Fruit fly (Drosophila melanogaster) whole organism, embryonic: ENCODE data around the gene CG33331.

Source experiments
- Atf-2 ChIP-seq: fragments of 200-800 bp; sonication (Bioruptor generic); optimal IDR thresholded peaks from 2 replicates; lab custom pipeline; 2016; ENCODE audit warnings: missing biosample characterization, missing genetic modification characterization
- CG1024 ChIP-seq: fragments of 200-800 bp; sonication (Bioruptor generic); IDR thresholded peaks from 2 replicates; pipeline ENCODE4 v1.3.6; 2022; ENCODE audit warnings: missing biosample characterization, missing genetic modification characterization
- CG10431 ChIP-seq: fragments of 200-800 bp; sonication (Bioruptor generic); optimal IDR thresholded peaks from 3 replicates; lab custom pipeline; 2018; ENCODE audit warnings: missing biosample characterization, mild to moderate bottlenecking, missing genetic modification characterization
- CG10654 ChIP-seq: fragments of 200-800 bp; sonication (Bioruptor generic); optimal IDR thresholded peaks from 2 replicates; lab custom pipeline; 2016; ENCODE audit warnings: missing biosample characterization, missing genetic modification characterization
- CG11093 ChIP-seq: fragments of 200-800 bp; sonication (Bioruptor generic); IDR thresholded peaks from 3 replicates; pipeline ENCODE4 v1.3.6; 2022; ENCODE audit warnings: missing biosample characterization, missing genetic modification characterization
- CG11398 ChIP-seq: fragments of 200-800 bp; sonication (Bioruptor generic); optimal IDR thresholded peaks from 2 replicates; lab custom pipeline; 2016; ENCODE audit warnings: missing biosample characterization, missing genetic modification characterization
- CG11456 ChIP-seq: fragments of 200-800 bp; sonication (Bioruptor generic); IDR thresholded peaks from 3 replicates; pipeline ENCODE4 v1.3.6; 2022; ENCODE audit warnings: missing biosample characterization, missing genetic modification characterization
- CG11560 ChIP-seq: fragments of 200-800 bp; sonication (Bioruptor generic); IDR thresholded peaks from 3 replicates; pipeline ENCODE4 v1.3.6; 2022; ENCODE audit warnings: missing biosample characterization, missing genetic modification characterization
- CG11695 ChIP-seq: fragments of 200-800 bp; sonication (Bioruptor generic); IDR thresholded peaks from 3 replicates; pipeline ENCODE4 v1.3.6; 2022; ENCODE audit warnings: missing biosample characterization, missing genetic modification characterization
- CG15479 ChIP-seq: fragments of 200-800 bp; sonication (Bioruptor generic); optimal IDR thresholded peaks from 3 replicates; lab custom pipeline; 2019; ENCODE audit warnings: missing biosample characterization, mild to moderate bottlenecking, missing genetic modification characterization, moderate library complexity
- CG15514 ChIP-seq: fragments of 200-800 bp; sonication (Bioruptor generic); optimal IDR thresholded peaks from 3 replicates; lab custom pipeline; 2017; ENCODE audit warnings: missing biosample characterization, missing genetic modification characterization, mild to moderate bottlenecking, moderate library complexity, missing genetic modification reagents
- CG17568 ChIP-seq: fragments of 200-800 bp; sonication (Bioruptor generic); optimal IDR thresholded peaks from 2 replicates; lab custom pipeline; 2018; ENCODE audit warnings: missing biosample characterization, mild to moderate bottlenecking, missing genetic modification characterization, moderate library complexity
- CG18011 ChIP-seq: fragments of 200-800 bp; sonication (Bioruptor generic); optimal IDR thresholded peaks from 2 replicates; lab custom pipeline; 2017; ENCODE audit warnings: missing biosample characterization, missing genetic modification characterization, mild to moderate bottlenecking, moderate library complexity, missing genotype
- CG34422 ChIP-seq: fragments of 200-800 bp; sonication (Bioruptor generic); IDR thresholded peaks from 3 replicates; pipeline ENCODE4 v1.3.6; 2022; ENCODE audit warnings: missing biosample characterization, missing genetic modification characterization
- CG3995 ChIP-seq: fragments of 200-800 bp; sonication (Bioruptor generic); optimal IDR thresholded peaks from 3 replicates; lab custom pipeline; 2016; ENCODE audit warnings: missing biosample characterization, missing genetic modification characterization
- CG4282 ChIP-seq: fragments of 200-800 bp; sonication (Bioruptor generic); optimal IDR thresholded peaks from 2 replicates; lab custom pipeline; 2016; ENCODE audit warnings: missing biosample characterization, missing genetic modification characterization
- CG4854 ChIP-seq: fragments of 200-800 bp; sonication (Bioruptor generic); optimal IDR thresholded peaks from 2 replicates; lab custom pipeline; 2016; ENCODE audit warnings: missing biosample characterization, missing genetic modification characterization, inconsistent platforms
- CG6254 ChIP-seq: fragments of 200-800 bp; sonication (Bioruptor generic); optimal IDR thresholded peaks from 3 replicates; lab custom pipeline; 2017; ENCODE audit warnings: mild to moderate bottlenecking, missing biosample characterization, missing genetic modification reagents, missing genetic modification characterization
- CG8359 ChIP-seq: fragments of 200-800 bp; sonication (Bioruptor generic); optimal IDR thresholded peaks from 2 replicates; lab custom pipeline; 2017; ENCODE audit warnings: missing biosample characterization, mild to moderate bottlenecking, missing genetic modification characterization, borderline replicate concordance
- CG8388 ChIP-seq: fragments of 200-800 bp; sonication (Bioruptor generic); optimal IDR thresholded peaks from 2 replicates; lab custom pipeline; 2019; ENCODE audit warnings: missing biosample characterization, mild to moderate bottlenecking, missing genetic modification characterization, moderate library complexity
- CG9437 ChIP-seq: fragments of 200-800 bp; sonication (Bioruptor generic); optimal IDR thresholded peaks from 2 replicates; lab custom pipeline; 2018; ENCODE audit warnings: missing biosample characterization, mild to moderate bottlenecking, missing genetic modification characterization
- D19A ChIP-seq: fragments of 200-800 bp; optimal IDR thresholded peaks from 3 replicates; lab custom pipeline; 2019; ENCODE audit warnings: missing biosample characterization, mild to moderate bottlenecking, missing genetic modification characterization, moderate library complexity
- Dll ChIP-seq: fragments of 200-800 bp; sonication (Bioruptor generic); IDR thresholded peaks from 4 replicates; pipeline ENCODE4 v1.3.6; 2022; ENCODE audit warnings: missing biosample characterization, missing genetic modification characterization; ENCODE audit not compliant: partially characterized antibody
- Ets97D ChIP-seq: fragments of 200-800 bp; sonication (Bioruptor generic); optimal IDR thresholded peaks from 3 replicates; lab custom pipeline; 2016; ENCODE audit warnings: missing biosample characterization, missing genetic modification characterization
- Fer2 ChIP-seq: fragments of 200-800 bp; sonication (Bioruptor generic); optimal IDR thresholded peaks from 2 replicates; lab custom pipeline; 2018; ENCODE audit warnings: missing biosample characterization, mild to moderate bottlenecking, missing genetic modification characterization, moderate library complexity
- Hmr ChIP-seq: fragments of 200-800 bp; sonication (Bioruptor generic); optimal IDR thresholded peaks from 3 replicates; lab custom pipeline; 2017; ENCODE audit warnings: mild to moderate bottlenecking, missing biosample characterization, missing genetic modification reagents, missing genetic modification characterization
- Lim3 ChIP-seq: fragments of 200-800 bp; sonication (Bioruptor generic); IDR thresholded peaks from 2 replicates; pipeline ENCODE4 v1.3.6; 2022; ENCODE audit warnings: missing biosample characterization, missing genetic modification characterization
- Ravus ChIP-seq: fragments of 200-800 bp; sonication (Bioruptor generic); IDR thresholded peaks from 2 replicates; pipeline ENCODE4 v1.3.6; 2022; ENCODE audit warnings: missing biosample characterization, missing genetic modification characterization
- Stat92E ChIP-seq, 3 experiments: fragments of >200 bp in 2 of 3; fragments of 200-800 bp in 1 of 3; sonication (Bioruptor generic) in 1 of 3; optimal IDR thresholded peaks; 2 replicates each; lab custom pipeline; 2017 to 2019; ENCODE audit warnings: missing biosample characterization in 3 of 3, missing genetic modification characterization in 3 of 3, mild to moderate bottlenecking in 1 of 3, moderate library complexity in 1 of 3
- az2 ChIP-seq: fragments of 200-800 bp; sonication (Bioruptor generic); optimal IDR thresholded peaks from 3 replicates; lab custom pipeline; 2016; ENCODE audit warnings: missing biosample characterization, missing genetic modification characterization
- cad ChIP-seq: fragments of >200 bp; optimal IDR thresholded peaks from 2 replicates; lab custom pipeline; 2017; ENCODE audit warnings: missing biosample characterization, missing genetic modification characterization
- croc ChIP-seq: fragments of 200-800 bp; sonication (Bioruptor generic); conservative IDR thresholded peaks from 3 replicates; pipeline ENCODE4 v1.3.6; 2022; ENCODE audit warnings: missing biosample characterization, missing genetic modification characterization
- dm ChIP-seq: fragments of 200-800 bp; sonication (Bioruptor generic); optimal IDR thresholded peaks from 3 replicates; lab custom pipeline; 2016; ENCODE audit warnings: missing biosample characterization, missing genetic modification characterization
- dmrt99B ChIP-seq: fragments of 200-800 bp; sonication (Bioruptor generic); optimal IDR thresholded peaks from 2 replicates; lab custom pipeline; 2018; ENCODE audit warnings: missing biosample characterization, mild to moderate bottlenecking, missing genetic modification characterization, moderate library complexity
- eyg ChIP-seq: fragments of 200-800 bp; sonication (Bioruptor generic); optimal IDR thresholded peaks from 3 replicates; lab custom pipeline; 2016; ENCODE audit warnings: missing biosample characterization, missing genetic modification characterization
- grn ChIP-seq: fragments of 200-800 bp; sonication (Bioruptor generic); optimal IDR thresholded peaks from 3 replicates; lab custom pipeline; 2017; ENCODE audit warnings: missing biosample characterization, missing genetic modification characterization
- lov ChIP-seq, 2 experiments: fragments of 200-800 bp in 1 of 2; fragments of >200 bp in 1 of 2; sonication (Bioruptor generic) in 1 of 2; IDR thresholded peaks in 1 of 2; optimal IDR thresholded peaks in 1 of 2; 2 replicates in 1 of 2; 3 replicates in 1 of 2; pipeline versions ENCODE4 v1.3.6 to Lab custom; 2017 to 2022; ENCODE audit warnings: missing biosample characterization in 1 of 2, missing genetic modification characterization in 1 of 2
- onecut ChIP-seq: fragments of 200-800 bp; sonication (Bioruptor generic); IDR thresholded peaks from 2 replicates; pipeline ENCODE4 v1.3.6; 2022; ENCODE audit warnings: missing biosample characterization, missing genetic modification characterization
- pho ChIP-seq: fragments of 200-800 bp; sonication (Bioruptor generic); optimal IDR thresholded peaks from 2 replicates; lab custom pipeline; 2016; ENCODE audit warnings: missing biosample characterization, missing genetic modification characterization
- pnt ChIP-seq: fragments of 200-800 bp; sonication (Bioruptor generic); optimal IDR thresholded peaks from 3 replicates; lab custom pipeline; 2016; ENCODE audit warnings: missing biosample characterization, missing genetic modification characterization
- prd ChIP-seq, 3 experiments: fragments of >200 bp in 2 of 3; fragments of 200-800 bp in 1 of 3; sonication (Bioruptor generic) in 1 of 3; optimal IDR thresholded peaks in 2 of 3; IDR thresholded peaks in 1 of 3; 2 replicates in 2 of 3; 3 replicates in 1 of 3; pipeline versions ENCODE4 v1.3.6 to Lab custom; 2017 to 2022; ENCODE audit warnings: missing biosample characterization in 1 of 3, missing genetic modification characterization in 1 of 3
- psq ChIP-seq: fragments of 200-800 bp; sonication (Bioruptor generic); optimal IDR thresholded peaks from 2 replicates; lab custom pipeline; 2017; ENCODE audit warnings: missing biosample characterization, missing genetic modification characterization
- sug ChIP-seq: fragments of 200-800 bp; optimal IDR thresholded peaks from 2 replicates; lab custom pipeline; 2019; ENCODE audit warnings: missing biosample characterization, mild to moderate bottlenecking, missing genetic modification characterization, moderate library complexity
- tll ChIP-seq, 2 experiments: fragments of 200-800 bp in 1 of 2; fragments of >200 bp in 1 of 2; sonication (Bioruptor generic) in 1 of 2; optimal IDR thresholded peaks; 2 replicates each; lab custom pipeline; 2017 to 2019; ENCODE audit warnings: missing biosample characterization in 2 of 2, missing genetic modification characterization in 2 of 2, mild to moderate bottlenecking in 1 of 2, moderate library complexity in 1 of 2
- tup ChIP-seq: fragments of 200-800 bp; sonication (Bioruptor generic); optimal IDR thresholded peaks from 2 replicates; lab custom pipeline; 2016; ENCODE audit warnings: missing biosample characterization, mild to moderate bottlenecking, missing genetic modification characterization, moderate library complexity
- vnd ChIP-seq: fragments of 200-800 bp; sonication (Bioruptor generic); IDR thresholded peaks from 3 replicates; pipeline ENCODE4 v1.3.6; 2022; ENCODE audit warnings: missing biosample characterization, missing genetic modification characterization; ENCODE audit not compliant: partially characterized antibody
- zen ChIP-seq: fragments of 200-800 bp; sonication (Bioruptor generic); optimal IDR thresholded peaks from 3 replicates; lab custom pipeline; 2018; ENCODE audit warnings: missing biosample characterization, mild to moderate bottlenecking, missing genetic modification characterization, moderate library complexity
- zfh1 ChIP-seq: fragments of 200-800 bp; sonication (Bioruptor generic); IDR thresholded peaks from 3 replicates; pipeline ENCODE4 v1.3.6; 2022; ENCODE audit warnings: missing biosample characterization, missing genetic modification characterization

CG33331 gene

DNA sequence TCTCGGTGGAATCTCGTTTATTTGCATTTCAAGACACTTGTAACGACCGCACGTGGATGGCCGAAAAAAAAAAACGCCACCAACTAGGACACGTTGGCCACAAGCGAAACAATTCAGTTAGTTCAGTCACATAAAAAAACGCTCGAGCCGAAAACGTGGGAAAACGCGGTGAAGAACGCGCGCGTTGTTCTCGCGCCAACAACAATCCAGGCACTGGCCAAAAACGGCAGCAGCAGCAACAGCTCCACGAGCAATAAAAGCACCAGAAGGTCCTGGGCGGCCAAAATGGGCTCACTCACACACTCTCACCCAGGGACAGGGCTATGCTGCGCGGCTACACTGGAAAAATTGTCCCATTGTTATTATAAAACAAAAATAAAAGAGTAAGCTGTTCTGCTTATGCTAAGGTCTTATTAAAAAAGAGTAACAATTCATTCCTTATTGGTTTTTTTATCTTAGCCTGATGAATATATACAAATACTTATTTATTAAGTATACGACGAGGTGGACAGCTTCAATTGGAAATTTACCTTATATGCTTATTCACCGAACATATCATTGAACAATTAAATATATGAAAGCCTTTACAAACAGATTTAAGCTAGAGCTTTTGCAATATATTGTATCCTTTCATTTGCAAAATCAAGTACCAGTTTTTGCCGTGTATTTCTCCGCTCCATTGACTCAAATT is 10.8 kb upstream of the CG33331 start, which contains the start of gene btsz (continued):
- TF ChIP-seq Hmr (peak; percentile 77), sug (tag; lab: Kevin White, UChicago) (peak; percentile 58), prd (optimal IDR thresholded peaks at IDR 0.05; lab: Kevin White, UChicago) (no peak), prd (GFP tag; IDR thresholded peaks at IDR 0.05; lab: Robert Waterston, UW) (no peak), psq (GFP tag; lab: Kevin White, UChicago) (no peak), CG15514 (GFP tag; lab: Kevin White, UChicago) (peak; percentile 47), CG6254 (no peak), CG3995 (GFP tag; lab: Kevin White, UChicago) (no peak), CG10654 (GFP tag; lab: Kevin White, UChicago) (no peak), CG8359 (no peak), CG11093 (no peak), CG11695 (0 out of 3 replicates have a peak, but pooled peaks have one; percentile 7), croc (no peak), grn (GFP tag; lab: Kevin White, UChicago) (no peak), Dll (GFP tag; lab: Robert Waterston, UW) (no peak), CG1024 (GFP tag; lab: Robert Waterston, UW) (no peak), Ravus (GFP tag; lab: Robert Waterston, UW) (no peak), CG4854 (no peak), CG9437 (GFP tag; lab: Kevin White, UChicago) (peak; percentile 26), pnt (GFP tag; lab: Kevin White, UChicago) (no peak), eyg (no peak), CG15479 (GFP tag; lab: Kevin White, UChicago) (no peak), Ets97D (GFP tag; lab: Kevin White, UChicago) (no peak), az2 (GFP tag; lab: Kevin White, UChicago) (no peak), zfh1 (GFP tag; lab: Robert Waterston, UW) (no peak), CG4282 (no peak), dm (no peak), CG11398 (no peak), onecut (no peak), vnd (GFP tag; lab: Robert Waterston, UW) (no peak), Stat92E (GFP tag; optimal IDR thresholded peaks at IDR 0.05; lab: Kevin White, UChicago) (no peak), CG34422 (GFP tag; lab: Robert Waterston, UW) (no peak), Fer2 (tag; lab: Kevin White, UChicago) (peak; percentile 19), CG11560 (tag; lab: Robert Waterston, UW) (no peak), Lim3 (GFP tag; lab: Robert Waterston, UW) (no peak), lov (optimal IDR thresholded peaks at IDR 0.05; lab: Kevin White, UChicago) (no peak), lov (GFP tag; IDR thresholded peaks at IDR 0.05; lab: Robert Waterston, UW) (0 out of 3 replicates have a peak, but pooled peaks have one; percentile 19), CG17568 (GFP tag; lab: Kevin White, UChicago) (no peak), CG11456 (no peak), CG10431 (GFP tag; lab: Kevin White, UChicago) (no peak), zen (no peak), cad (GFP tag; lab: Kevin White, UChicago) (no peak), tup (GFP tag; lab: Kevin White, UChicago) (no peak), CG8388 (GFP tag; lab: Kevin White, UChicago) (no peak), CG18011 (GFP tag; lab: Kevin White, UChicago) (no peak), dmrt99B (tag; lab: Kevin White, UChicago) (peak; percentile 75), Atf-2 (GFP tag; lab: Kevin White, UChicago) (no peak), pho (GFP tag; lab: Kevin White, UChicago) (no peak), tll (GFP tag; optimal IDR thresholded peaks at IDR 0.05; lab: Kevin White, UChicago) (no peak), D19A (tag; lab: Kevin White, UChicago) (no peak)
